Fruit fly (Drosophila melanogaster) whole organism, embryonic: Measurements from ENCODE around the gene Mks1.

Source experiments
- C15 ChIP-seq: fragments of 200-800 bp; sonication (Bioruptor generic); IDR thresholded peaks from 3 replicates; pipeline ENCODE4 v1.3.6; 2022; ENCODE audit warnings: missing biosample characterization, missing genetic modification characterization
- CG11695 ChIP-seq: fragments of 200-800 bp; sonication (Bioruptor generic); IDR thresholded peaks from 3 replicates; pipeline ENCODE4 v1.3.6; 2022; ENCODE audit warnings: missing biosample characterization, missing genetic modification characterization
- CG11696 ChIP-seq: fragments of 200-800 bp; sonication (Bioruptor generic); IDR thresholded peaks from 2 replicates; pipeline ENCODE4 v1.3.6; 2022; ENCODE audit warnings: missing biosample characterization, missing genetic modification characterization
- CG12071 ChIP-seq: fragments of 200-800 bp; sonication (Bioruptor generic); optimal IDR thresholded peaks from 3 replicates; lab custom pipeline; 2018; ENCODE audit warnings: missing biosample characterization, mild to moderate bottlenecking, missing genetic modification characterization
- CG12104 ChIP-seq: fragments of 200-800 bp; sonication (Bioruptor generic); optimal IDR thresholded peaks from 3 replicates; lab custom pipeline; 2016; ENCODE audit warnings: missing biosample characterization, missing genetic modification characterization
- CG15601 ChIP-seq: fragments of 200-800 bp; sonication (Bioruptor generic); optimal IDR thresholded peaks from 3 replicates; lab custom pipeline; 2019; ENCODE audit warnings: missing biosample characterization, mild to moderate bottlenecking, missing genetic modification characterization, moderate library complexity
- CG17359 ChIP-seq: fragments of 200-800 bp; sonication (Bioruptor generic); optimal IDR thresholded peaks from 3 replicates; lab custom pipeline; 2018; ENCODE audit warnings: missing biosample characterization, mild to moderate bottlenecking, missing genetic modification characterization, moderate library complexity
- CG17385 ChIP-seq: fragments of 200-800 bp; sonication (Bioruptor generic); optimal IDR thresholded peaks from 3 replicates; lab custom pipeline; 2018; ENCODE audit warnings: missing biosample characterization, mild to moderate bottlenecking, missing genetic modification characterization
- CG17612 ChIP-seq: fragments of 200-800 bp; sonication (Bioruptor generic); IDR thresholded peaks from 2 replicates; pipeline ENCODE4 v1.3.6; 2022; ENCODE audit warnings: missing biosample characterization, missing genetic modification characterization
- CG18476 ChIP-seq: fragments of 200-800 bp; sonication (Bioruptor generic); optimal IDR thresholded peaks from 2 replicates; lab custom pipeline; 2016; ENCODE audit warnings: missing biosample characterization, mild to moderate bottlenecking, missing genetic modification characterization
- CG31441 ChIP-seq: fragments of 200-800 bp; sonication (Bioruptor generic); IDR thresholded peaks from 2 replicates; pipeline ENCODE4 v1.3.6; 2022; ENCODE audit warnings: missing biosample characterization, missing genetic modification characterization
- CG34224 ChIP-seq: fragments of 200-800 bp; sonication (Bioruptor generic); IDR thresholded peaks from 3 replicates; pipeline ENCODE4 v1.3.6; 2022; ENCODE audit warnings: missing biosample characterization, missing genetic modification characterization; ENCODE audit not compliant: partially characterized antibody
- CG3838 ChIP-seq: fragments of 200-800 bp; sonication (Bioruptor generic); optimal IDR thresholded peaks from 3 replicates; lab custom pipeline; 2016; ENCODE audit warnings: missing biosample characterization, missing genetic modification characterization
- CG5953 ChIP-seq: fragments of 200-800 bp; sonication (Bioruptor generic); IDR thresholded peaks from 2 replicates; pipeline ENCODE4 v1.3.6; 2022; ENCODE audit warnings: missing biosample characterization, missing genetic modification characterization
- CG6654 ChIP-seq: fragments of 200-800 bp; sonication (Bioruptor generic); optimal IDR thresholded peaks from 2 replicates; lab custom pipeline; 2017; ENCODE audit warnings: missing biosample characterization, mild to moderate bottlenecking, missing genetic modification characterization
- CG8388 ChIP-seq: fragments of 200-800 bp; sonication (Bioruptor generic); optimal IDR thresholded peaks from 2 replicates; lab custom pipeline; 2019; ENCODE audit warnings: missing biosample characterization, mild to moderate bottlenecking, missing genetic modification characterization, moderate library complexity
- CG8944 ChIP-seq: fragments of 200-800 bp; sonication (Bioruptor generic); optimal IDR thresholded peaks from 3 replicates; lab custom pipeline; 2016; ENCODE audit warnings: missing biosample characterization, missing genetic modification characterization
- CG9797 ChIP-seq: fragments of 200-800 bp; sonication (Bioruptor generic); optimal IDR thresholded peaks from 3 replicates; lab custom pipeline; 2018; ENCODE audit warnings: missing biosample characterization, mild to moderate bottlenecking, missing genetic modification characterization
- D ChIP-seq, 2 experiments: fragments of 200-800 bp in 1 of 2; fragments of >200 bp in 1 of 2; sonication (Bioruptor generic) in 1 of 2; optimal IDR thresholded peaks; 2 replicates in 1 of 2; 3 replicates in 1 of 2; lab custom pipeline; 2017; ENCODE audit warnings: mild to moderate bottlenecking in 1 of 2, missing biosample characterization in 1 of 2, missing genetic modification characterization in 1 of 2, missing genetic modification reagents in 1 of 2
- Doc3 ChIP-seq: fragments of 200-800 bp; sonication (Bioruptor generic); IDR thresholded peaks from 3 replicates; pipeline ENCODE4 v1.3.6; 2022; ENCODE audit warnings: missing biosample characterization, missing genetic modification characterization; ENCODE audit not compliant: partially characterized antibody
- Hr3 ChIP-seq: fragments of 200-800 bp; sonication (Bioruptor generic); optimal IDR thresholded peaks from 3 replicates; lab custom pipeline; 2016; ENCODE audit warnings: missing biosample characterization, missing genetic modification characterization
- Mrtf ChIP-seq: fragments of 200-800 bp; sonication (Bioruptor generic); IDR thresholded peaks from 3 replicates; pipeline ENCODE4 v1.3.6; 2022; ENCODE audit warnings: missing biosample characterization, missing genetic modification characterization
- Nf-YB ChIP-seq: fragments of 200-800 bp; sonication (Bioruptor generic); optimal IDR thresholded peaks from 3 replicates; lab custom pipeline; 2019; ENCODE audit warnings: missing biosample characterization, mild to moderate bottlenecking, missing genetic modification characterization, moderate library complexity
- Sin3A ChIP-seq: fragments of >200 bp; optimal IDR thresholded peaks from 2 replicates; lab custom pipeline; 2018
- Six4 ChIP-seq: fragments of 200-800 bp; sonication (Bioruptor generic); optimal IDR thresholded peaks from 2 replicates; lab custom pipeline; 2016; ENCODE audit warnings: missing biosample characterization, missing genetic modification characterization
- Xrp1 ChIP-seq: fragments of 200-800 bp; sonication (Bioruptor generic); IDR thresholded peaks from 2 replicates; pipeline ENCODE4 v1.3.6; 2022; ENCODE audit warnings: missing biosample characterization, missing genetic modification characterization
- crc ChIP-seq: fragments of 200-800 bp; sonication (Bioruptor generic); optimal IDR thresholded peaks from 2 replicates; lab custom pipeline; 2016; ENCODE audit warnings: missing biosample characterization, missing genetic modification characterization
- croc ChIP-seq: fragments of 200-800 bp; sonication (Bioruptor generic); conservative IDR thresholded peaks from 3 replicates; pipeline ENCODE4 v1.3.6; 2022; ENCODE audit warnings: missing biosample characterization, missing genetic modification characterization
- crol ChIP-seq: fragments of 200-800 bp; sonication (Bioruptor generic); IDR thresholded peaks from 2 replicates; pipeline ENCODE4 v1.3.6; 2022; ENCODE audit warnings: missing biosample characterization, missing genetic modification characterization
- dan ChIP-seq: fragments of 200-800 bp; sonication (Bioruptor generic); IDR thresholded peaks from 2 replicates; pipeline ENCODE4 v1.3.6; 2022; ENCODE audit warnings: missing biosample characterization, missing genetic modification characterization
- dimm ChIP-seq: fragments of 200-800 bp; sonication (Bioruptor generic); IDR thresholded peaks from 2 replicates; pipeline ENCODE4 v1.3.6; 2022; ENCODE audit warnings: missing biosample characterization, missing genetic modification characterization
- fd102C ChIP-seq: fragments of 200-800 bp; sonication (Bioruptor generic); optimal IDR thresholded peaks from 2 replicates; lab custom pipeline; 2018; ENCODE audit warnings: missing biosample characterization, mild to moderate bottlenecking, missing genetic modification characterization, moderate library complexity
- ftz-f1 ChIP-seq: fragments of 200-800 bp; sonication (Bioruptor generic); optimal IDR thresholded peaks from 2 replicates; lab custom pipeline; 2016; ENCODE audit warnings: missing biosample characterization, missing genetic modification characterization
- fu2 ChIP-seq: fragments of 200-800 bp; sonication (Bioruptor generic); optimal IDR thresholded peaks from 2 replicates; lab custom pipeline; 2016; ENCODE audit warnings: missing biosample characterization, missing genetic modification characterization
- gcm ChIP-seq: fragments of 200-800 bp; sonication (Bioruptor generic); optimal IDR thresholded peaks from 2 replicates; lab custom pipeline; 2019; ENCODE audit warnings: missing biosample characterization, mild to moderate bottlenecking, missing genetic modification characterization, moderate library complexity
- grau ChIP-seq: fragments of 200-800 bp; optimal IDR thresholded peaks from 3 replicates; lab custom pipeline; 2019; ENCODE audit warnings: missing biosample characterization, mild to moderate bottlenecking, missing genetic modification characterization, moderate library complexity
- hbn ChIP-seq: fragments of 200-800 bp; sonication (Bioruptor generic); IDR thresholded peaks from 2 replicates; pipeline ENCODE4 v1.3.6; 2022; ENCODE audit warnings: missing biosample characterization, missing genetic modification characterization; ENCODE audit not compliant: partially characterized antibody
- hth ChIP-seq: fragments of >200 bp; optimal IDR thresholded peaks from 2 replicates; lab custom pipeline; 2017; ENCODE audit warnings: inconsistent platforms
- jigr1 ChIP-seq: fragments of 200-800 bp; sonication (Bioruptor generic); IDR thresholded peaks from 3 replicates; pipeline ENCODE4 v1.3.6; 2022; ENCODE audit warnings: missing biosample characterization, missing genetic modification characterization
- ken ChIP-seq: fragments of 200-800 bp; sonication (Bioruptor generic); IDR thresholded peaks from 3 replicates; pipeline ENCODE4 v1.3.6; 2022; ENCODE audit warnings: missing biosample characterization, missing genetic modification characterization
- pb ChIP-seq: fragments of 200-800 bp; sonication (Bioruptor generic); optimal IDR thresholded peaks from 3 replicates; lab custom pipeline; 2016; ENCODE audit warnings: missing biosample characterization, missing genetic modification characterization
- sima ChIP-seq: fragments of 200-800 bp; sonication (Bioruptor generic); optimal IDR thresholded peaks from 2 replicates; lab custom pipeline; 2016; ENCODE audit warnings: missing biosample characterization, missing genetic modification characterization
- stc ChIP-seq: fragments of 200-800 bp; sonication (Bioruptor generic); IDR thresholded peaks from 2 replicates; pipeline ENCODE4 v1.3.6; 2022; ENCODE audit warnings: missing biosample characterization, missing genetic modification characterization
- tin ChIP-seq: fragments of 200-800 bp; sonication (Bioruptor generic); optimal IDR thresholded peaks from 3 replicates; lab custom pipeline; 2016; ENCODE audit warnings: missing biosample characterization, missing genetic modification characterization
- tna ChIP-seq: fragments of 200-800 bp; sonication (Bioruptor generic); IDR thresholded peaks from 2 replicates; pipeline ENCODE4 v1.3.6; 2022; ENCODE audit warnings: missing biosample characterization, missing genetic modification characterization; ENCODE audit not compliant: partially characterized antibody
- trem ChIP-seq: fragments of 200-800 bp; optimal IDR thresholded peaks from 3 replicates; lab custom pipeline; 2019; ENCODE audit warnings: missing biosample characterization, mild to moderate bottlenecking, missing genetic modification characterization, moderate library complexity
- usp ChIP-seq: fragments of >200 bp; optimal IDR thresholded peaks from 2 replicates; lab custom pipeline; 2017; ENCODE audit warnings: missing biosample characterization, missing genetic modification characterization
- wor ChIP-seq: fragments of 200-800 bp; sonication (Bioruptor generic); IDR thresholded peaks from 2 replicates; pipeline ENCODE4 v1.3.6; 2022; ENCODE audit warnings: missing biosample characterization, missing genetic modification characterization
- zen2 ChIP-seq: fragments of 200-800 bp; sonication (Bioruptor generic); IDR thresholded peaks from 3 replicates; pipeline ENCODE4 v1.3.6; 2022; ENCODE audit warnings: missing biosample characterization, missing genetic modification characterization; ENCODE audit not compliant: partially characterized antibody

The Mks1 gene

dm6 chrX:12510750-12511649 is 14.6 kb upstream of the Mks1 start (continued):
- TF ChIP-seq Six4 (GFP tag; lab: Kevin White, UChicago), result peak; percentile 82
- no peak for TF ChIP-seq CG11696 (GFP tag; lab: Robert Waterston, UW)
- TF ChIP-seq fd102C (GFP tag; lab: Kevin White, UChicago), result no peak
- TF ChIP-seq dimm (GFP tag; lab: Robert Waterston, UW), result peak; percentile 47; the same call in 1 of the 2 replicates
- TF ChIP-seq CG17385, result peak; percentile 70
- TF ChIP-seq croc (GFP tag; lab: Robert Waterston, UW), result peak; percentile 76
- peak; percentile 12 for TF ChIP-seq pb
- 0 out of 3 replicates have a peak, but pooled peaks have one; percentile 55 for TF ChIP-seq C15 (GFP tag; lab: Robert Waterston, UW)
- TF ChIP-seq CG3838 (GFP tag; lab: Kevin White, UChicago), result no peak
- TF ChIP-seq CG8388 (GFP tag; lab: Kevin White, UChicago), result peak; percentile 86
- TF ChIP-seq CG6654 (GFP tag; lab: Kevin White, UChicago), result peak; percentile 50
- TF ChIP-seq Sin3A (lab: Kevin White, UChicago), result no peak
- no peak for TF ChIP-seq usp (GFP tag; lab: Kevin White, UChicago)
- peak; percentile 84 for TF ChIP-seq CG31441 (GFP tag; lab: Robert Waterston, UW)
- TF ChIP-seq CG17612 (GFP tag; lab: Robert Waterston, UW), result no peak
- peak; percentile 48 for TF ChIP-seq Nf-YB (GFP tag; lab: Kevin White, UChicago)
- TF ChIP-seq trem (tag; lab: Kevin White, UChicago), result peak; percentile 49
- TF ChIP-seq jigr1, result 0 out of 3 replicates have a peak, but pooled peaks have one; percentile 47
- TF ChIP-seq hth (lab: Kevin White, UChicago), result no peak
- TF ChIP-seq CG5953 (GFP tag; lab: Robert Waterston, UW), result no peak
- peak; percentile 52; the same call in 2 of the 3 replicates for TF ChIP-seq Mrtf
- peak; percentile 75 for TF ChIP-seq tin (GFP tag; lab: Kevin White, UChicago)
- peak; percentile 80 for TF ChIP-seq gcm
- TF ChIP-seq Xrp1 (GFP tag; lab: Robert Waterston, UW), result peak; percentile 91
- peak; percentile 36; the same call in 1 of the 2 replicates for TF ChIP-seq wor (GFP tag; lab: Robert Waterston, UW)
- TF ChIP-seq D (optimal IDR thresholded peaks at IDR 0.05; lab: Kevin White, UChicago), result no peak
- TF ChIP-seq D (GFP tag; optimal IDR thresholded peaks at IDR 0.05; lab: Kevin White, UChicago), result peak; percentile 83
- no peak for TF ChIP-seq hbn (GFP tag; lab: Robert Waterston, UW)
- TF ChIP-seq CG12071, result peak; percentile 45
- peak; percentile 79 for TF ChIP-seq CG15601 (tag; lab: Kevin White, UChicago)
- TF ChIP-seq crol, result peak; percentile 77
- peak; percentile 11 for TF ChIP-seq sima (GFP tag; lab: Kevin White, UChicago)
- TF ChIP-seq dan, result no peak
- TF ChIP-seq CG18476 (GFP tag; lab: Kevin White, UChicago), result peak; percentile 67
- TF ChIP-seq fu2 (GFP tag; lab: Kevin White, UChicago), result peak; percentile 27
- peak; percentile 54 for TF ChIP-seq CG8944 (GFP tag; lab: Kevin White, UChicago)
- TF ChIP-seq tna, result no peak
- TF ChIP-seq Hr3, result peak; percentile 78
- no peak for TF ChIP-seq zen2 (GFP tag; lab: Robert Waterston, UW)
- no peak for TF ChIP-seq CG9797
- no peak for TF ChIP-seq crc (GFP tag; lab: Kevin White, UChicago)
- TF ChIP-seq grau, result peak; percentile 53
- peak; percentile 69 for TF ChIP-seq ken
- peak; percentile 80 for TF ChIP-seq CG17359 (tag; lab: Kevin White, UChicago)
- TF ChIP-seq stc (GFP tag; lab: Robert Waterston, UW), result peak; percentile 59
- TF ChIP-seq Doc3 (GFP tag; lab: Robert Waterston, UW), result no peak
- TF ChIP-seq CG34224 (GFP tag; lab: Robert Waterston, UW), result no peak
- TF ChIP-seq CG12104 (GFP tag; lab: Kevin White, UChicago), result peak; percentile 63
- TF ChIP-seq CG11695, result peak; percentile 63; the same call in 2 of the 3 replicates
- no peak for TF ChIP-seq ftz-f1 (GFP tag; lab: Kevin White, UChicago)
